Worm (Caenorhabditis elegans) whole organism, young adult: ENCODE data around the gene cdh-9.

Source experiments
- B0019.2 ChIP-seq: fragments of 200-800 bp; sonication (Bioruptor generic); conservative IDR thresholded peaks from 2 replicates; pipeline ENCODE4 v1.3.6; 2022; ENCODE audit warnings: missing genetic modification reagents, missing genetic modification characterization, missing compliant biosample characterization
- C06A6.2 ChIP-seq: fragments of 200-800 bp; sonication (Bioruptor generic); conservative IDR thresholded peaks from 2 replicates; pipeline ENCODE4 v1.3.6; 2022; ENCODE audit warnings: missing genetic modification characterization, missing compliant biosample characterization
- F10E7.11 ChIP-seq: sonication (generic microtip); optimal IDR thresholded peaks from 2 replicates; lab custom pipeline; 2017; ENCODE audit warnings: mild to moderate bottlenecking, missing genetic modification characterization, moderate library complexity, missing compliant biosample characterization
- F52B5.7 ChIP-seq: sonication (generic microtip); optimal IDR thresholded peaks from 2 replicates; lab custom pipeline; 2016; ENCODE audit warnings: mild to moderate bottlenecking, missing genetic modification characterization, missing compliant biosample characterization
- F57A8.1 ChIP-seq: fragments of 200-800 bp; sonication (Bioruptor generic); optimal IDR thresholded peaks from 2 replicates; lab custom pipeline; 2018; ENCODE audit warnings: mild to moderate bottlenecking, missing genetic modification characterization, moderate library complexity, missing compliant biosample characterization
- K11D2.4 ChIP-seq: fragments of 200-800 bp; sonication (Bioruptor generic); IDR thresholded peaks from 2 replicates; pipeline ENCODE4 v1.3.6; 2022; ENCODE audit warnings: missing genetic modification reagents, missing genetic modification characterization, missing compliant biosample characterization
- K12H6.12 ChIP-seq: fragments of 200-800 bp; sonication (Bioruptor generic); optimal IDR thresholded peaks from 2 replicates; lab custom pipeline; 2018; ENCODE audit warnings: mild to moderate bottlenecking, missing genetic modification characterization, missing compliant biosample characterization
- T26A5.8 ChIP-seq: sonication (generic microtip); optimal IDR thresholded peaks from 2 replicates; lab custom pipeline; 2016; ENCODE audit warnings: missing genetic modification characterization, missing compliant biosample characterization
- Y53F4B.3 ChIP-seq: fragments of 200-800 bp; sonication (Bioruptor generic); IDR thresholded peaks from 2 replicates; pipeline ENCODE4 v1.3.6; 2022; ENCODE audit warnings: missing genetic modification reagents, missing genetic modification characterization, missing compliant biosample characterization
- Y53G8AR.9 ChIP-seq: fragments of 200-800 bp; sonication (Bioruptor generic); conservative IDR thresholded peaks from 2 replicates; pipeline ENCODE4 v1.3.6; 2022; ENCODE audit warnings: missing genetic modification reagents, missing genetic modification characterization, missing compliant biosample characterization
- Y56A3A.18 ChIP-seq: fragments of 200-800 bp; sonication (Bioruptor generic); IDR thresholded peaks from 2 replicates; pipeline ENCODE4 v1.3.6; 2022; ENCODE audit warnings: missing genetic modification reagents, missing genetic modification characterization, missing compliant biosample characterization
- aptf-2 ChIP-seq: fragments of 200-800 bp; sonication (Bioruptor generic); conservative IDR thresholded peaks from 2 replicates; pipeline ENCODE4 v1.3.6; 2022; ENCODE audit warnings: missing genetic modification reagents, missing genetic modification characterization, missing compliant biosample characterization
- atf-7 ChIP-seq: sonication (generic microtip); optimal IDR thresholded peaks from 2 replicates; lab custom pipeline; 2017; ENCODE audit warnings: mild to moderate bottlenecking, missing genetic modification characterization, missing compliant biosample characterization
- attf-6 ChIP-seq: fragments of 200-800 bp; sonication (Bioruptor generic); IDR thresholded peaks from 2 replicates; pipeline ENCODE4 v1.3.6; 2022; ENCODE audit warnings: missing genetic modification reagents, missing genetic modification characterization, missing compliant biosample characterization
- bed-1 ChIP-seq: fragments of 200-800 bp; sonication (Bioruptor generic); IDR thresholded peaks from 2 replicates; pipeline ENCODE4 v1.3.6; 2022; ENCODE audit warnings: missing genetic modification reagents, missing genetic modification characterization, missing compliant biosample characterization
- ccch-3 ChIP-seq: fragments of 200-800 bp; sonication (Bioruptor generic); optimal IDR thresholded peaks from 2 replicates; lab custom pipeline; 2018; ENCODE audit warnings: mild to moderate bottlenecking, missing genetic modification characterization, missing compliant biosample characterization
- cebp-2 ChIP-seq: fragments of 200-800 bp; sonication (Bioruptor generic); IDR thresholded peaks from 2 replicates; pipeline ENCODE4 v1.3.6; 2022; ENCODE audit warnings: missing genetic modification characterization, missing compliant biosample characterization
- ceh-40 ChIP-seq: fragments of 200-800 bp; sonication (Bioruptor generic); IDR thresholded peaks from 2 replicates; pipeline ENCODE4 v1.3.6; 2022; ENCODE audit warnings: missing genetic modification characterization, missing compliant biosample characterization
- ceh-91 ChIP-seq: fragments of 200-800 bp; sonication (Bioruptor generic); IDR thresholded peaks from 2 replicates; pipeline ENCODE4 v1.3.6; 2022; ENCODE audit warnings: missing genetic modification reagents, missing genetic modification characterization, missing compliant biosample characterization
- chd-7 ChIP-seq: sonication (generic microtip); optimal IDR thresholded peaks from 2 replicates; lab custom pipeline; 2016; ENCODE audit warnings: mild to moderate bottlenecking, missing genetic modification characterization, moderate library complexity, missing compliant biosample characterization
- die-1 ChIP-seq: sonication (generic microtip); optimal IDR thresholded peaks from 2 replicates; lab custom pipeline; 2016; ENCODE audit warnings: missing genotype, mild to moderate bottlenecking, missing genetic modification characterization, missing compliant biosample characterization
- efl-1 ChIP-seq: fragments of 150-350 bp; optimal IDR thresholded peaks from 2 replicates; lab custom pipeline; 2014; ENCODE audit warnings: missing biosample characterization, missing genetic modification reagents, missing genetic modification characterization
- egl-18 ChIP-seq: fragments of 200-800 bp; sonication (Bioruptor generic); IDR thresholded peaks from 2 replicates; pipeline ENCODE4 v1.3.6; 2022; ENCODE audit warnings: missing genetic modification reagents, missing genetic modification characterization, missing compliant biosample characterization
- egl-44 ChIP-seq: fragments of 200-800 bp; sonication (Bioruptor generic); IDR thresholded peaks from 2 replicates; pipeline ENCODE4 v1.3.6; 2022; ENCODE audit warnings: missing genetic modification reagents, missing genetic modification characterization, missing compliant biosample characterization
- egrh-3 ChIP-seq: fragments of 200-800 bp; sonication (Bioruptor generic); IDR thresholded peaks from 2 replicates; pipeline ENCODE4 v1.3.6; 2022; ENCODE audit warnings: missing genetic modification reagents, missing genetic modification characterization, missing compliant biosample characterization
- ets-4 ChIP-seq: fragments of 200-800 bp; sonication (Bioruptor generic); optimal IDR thresholded peaks from 2 replicates; lab custom pipeline; 2018; ENCODE audit warnings: mild to moderate bottlenecking, missing genetic modification characterization, missing compliant biosample characterization
- fkh-3 ChIP-seq: sonication (generic microtip); optimal IDR thresholded peaks from 2 replicates; lab custom pipeline; 2016; ENCODE audit warnings: mild to moderate bottlenecking, missing genetic modification characterization, missing compliant biosample characterization
- him-1 ChIP-seq: sonication (generic microtip); optimal IDR thresholded peaks from 2 replicates; lab custom pipeline; 2016; ENCODE audit warnings: missing genotype, missing genetic modification reagents, missing genetic modification characterization, missing compliant biosample characterization
- hmg-20 ChIP-seq: fragments of 200-800 bp; sonication (Bioruptor generic); IDR thresholded peaks from 2 replicates; pipeline ENCODE4 v1.3.6; 2022; ENCODE audit warnings: missing genetic modification reagents, missing genetic modification characterization, missing compliant biosample characterization
- hrde-1 ChIP-seq: sonication (generic microtip); optimal IDR thresholded peaks from 2 replicates; lab custom pipeline; 2016; ENCODE audit warnings: missing genetic modification characterization, mild to moderate bottlenecking, missing compliant biosample characterization, moderate library complexity, missing genotype, missing genetic modification reagents, borderline replicate concordance
- let-526 ChIP-seq: fragments of 200-800 bp; sonication (Bioruptor generic); IDR thresholded peaks from 2 replicates; pipeline ENCODE4 v1.3.6; 2022; ENCODE audit warnings: missing genetic modification reagents, missing genetic modification characterization, missing compliant biosample characterization
- lin-35 ChIP-seq, 3 experiments: fragments of 150-350 bp in 2 of 3; sonication (generic microtip) in 1 of 3; optimal IDR thresholded peaks; 2 replicates each; lab custom pipeline; 2014 to 2018; ENCODE audit warnings: missing biosample characterization in 3 of 3, missing genetic modification characterization in 3 of 3, missing genetic modification reagents in 3 of 3
- lir-1 ChIP-seq: fragments of 200-800 bp; sonication (Bioruptor generic); conservative IDR thresholded peaks from 2 replicates; pipeline ENCODE4 v1.3.6; 2022; ENCODE audit warnings: missing genetic modification reagents, missing genetic modification characterization, missing compliant biosample characterization
- nfyb-1 ChIP-seq: fragments of 200-800 bp; sonication (Bioruptor generic); IDR thresholded peaks from 2 replicates; pipeline ENCODE4 v1.3.6; 2022; ENCODE audit warnings: missing genetic modification reagents, missing genetic modification characterization, missing compliant biosample characterization
- nhr-80 ChIP-seq: sonication (generic microtip); optimal IDR thresholded peaks from 2 replicates; lab custom pipeline; 2016; ENCODE audit warnings: missing genetic modification characterization, missing compliant biosample characterization
- nhr-90 ChIP-seq: sonication (generic microtip); optimal IDR thresholded peaks from 2 replicates; lab custom pipeline; 2016; ENCODE audit warnings: missing genotype, mild to moderate bottlenecking, missing genetic modification characterization, missing compliant biosample characterization
- rcor-1 ChIP-seq: fragments of 200-800 bp; sonication (Bioruptor generic); IDR thresholded peaks from 2 replicates; pipeline ENCODE4 v1.3.6; 2022; ENCODE audit warnings: missing genetic modification reagents, missing genetic modification characterization, missing compliant biosample characterization
- rec-8 ChIP-seq, 2 experiments: sonication (generic microtip); optimal IDR thresholded peaks; 2 replicates each; lab custom pipeline; 2016; ENCODE audit warnings: mild to moderate bottlenecking in 2 of 2, missing genetic modification characterization in 2 of 2, missing genetic modification reagents in 2 of 2, missing genotype in 2 of 2, missing biosample characterization in 1 of 2, missing compliant biosample characterization in 1 of 2, moderate library complexity in 1 of 2
- sdz-38 ChIP-seq: sonication (generic microtip); optimal IDR thresholded peaks from 2 replicates; lab custom pipeline; 2016; ENCODE audit warnings: missing genotype, missing genetic modification characterization, missing compliant biosample characterization
- snpc-1.1 ChIP-seq: sonication (generic microtip); optimal IDR thresholded peaks from 2 replicates; lab custom pipeline; 2017; ENCODE audit warnings: missing genetic modification characterization, mild to moderate bottlenecking, missing compliant biosample characterization, antibody characterized with exemption, moderate library complexity, missing genotype, missing genetic modification reagents; ENCODE audit not compliant: insufficient read depth
- snpc-3.4 ChIP-seq: sonication (generic microtip); optimal IDR thresholded peaks from 2 replicates; lab custom pipeline; 2017; ENCODE audit warnings: missing genetic modification characterization, mild to moderate bottlenecking, missing compliant biosample characterization, antibody characterized with exemption, moderate library complexity, missing genotype, missing genetic modification reagents
- tbp1 ChIP-seq: fragments of 200-800 bp; sonication (Bioruptor generic); optimal IDR thresholded peaks from 2 replicates; lab custom pipeline; 2018; ENCODE audit warnings: mild to moderate bottlenecking, missing genetic modification characterization, missing compliant biosample characterization
- tbx-9 ChIP-seq: sonication (generic microtip); optimal IDR thresholded peaks from 2 replicates; lab custom pipeline; 2016; ENCODE audit warnings: borderline replicate concordance, missing genetic modification characterization, inconsistent platforms, missing compliant biosample characterization
- unc-130 ChIP-seq: sonication (generic microtip); optimal IDR thresholded peaks from 2 replicates; lab custom pipeline; 2016; ENCODE audit warnings: missing genetic modification reagents, missing genetic modification characterization, missing compliant biosample characterization
- xnd-1 ChIP-seq: sonication (generic microtip); optimal IDR thresholded peaks from 2 replicates; lab custom pipeline; 2016; ENCODE audit warnings: missing genotype, missing genetic modification reagents, missing genetic modification characterization, missing compliant biosample characterization
- zim-3 ChIP-seq: sonication (generic microtip); optimal IDR thresholded peaks from 2 replicates; lab custom pipeline; 2017; ENCODE audit warnings: mild to moderate bottlenecking, missing genetic modification characterization, moderate library complexity, missing compliant biosample characterization
- ztf-22 ChIP-seq: fragments of 200-800 bp; sonication (Bioruptor generic); optimal IDR thresholded peaks from 2 replicates; lab custom pipeline; 2018; ENCODE audit warnings: mild to moderate bottlenecking, missing genetic modification characterization, moderate library complexity, missing compliant biosample characterization
- ztf-26 ChIP-seq: sonication (generic microtip); optimal IDR thresholded peaks from 2 replicates; lab custom pipeline; 2017; ENCODE audit warnings: missing genetic modification characterization, missing compliant biosample characterization

cdh-9 gene

DNA sequence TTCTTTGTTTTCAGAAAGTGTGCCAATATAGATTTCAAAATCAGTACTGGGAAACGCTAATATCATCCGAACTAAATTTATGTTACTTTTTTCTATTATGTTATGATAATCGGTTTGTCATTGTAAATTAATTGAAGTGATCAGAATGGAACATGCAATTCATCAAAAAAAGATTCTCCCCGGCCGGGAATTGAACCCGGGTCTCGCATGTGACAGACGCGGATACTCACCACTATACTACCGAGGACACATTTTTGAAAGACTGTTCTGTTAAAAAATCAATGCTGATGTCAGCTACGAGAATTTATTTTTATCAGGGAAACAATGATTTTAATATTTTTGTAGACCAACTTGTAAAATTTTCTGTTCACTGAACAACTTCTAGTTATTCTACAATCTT is 24.1 kb downstream of the cdh-9 start (continued):
- TF ChIP-seq tbx-9 (no peak), chd-7 (tag; lab: Kevin White, UChicago) (peak; percentile 32), fkh-3 (no peak), tbp1 (peak; percentile 89), B0019.2 (GFP tag; lab: Robert Waterston, UW) (no peak), K11D2.4 (no peak), C06A6.2 (GFP tag; lab: Robert Waterston, UW) (no peak), sdz-38 (tag; lab: Kevin White, UChicago) (no peak), die-1 (tag; lab: Kevin White, UChicago) (peak; percentile 87), cebp-2 (0 out of 2 replicates have a peak, but pooled peaks have one; percentile 74), F57A8.1 (GFP tag; lab: Kevin White, UChicago) (no peak), rcor-1 (GFP tag; lab: Robert Waterston, UW) (peak; percentile 39; the same call in 1 of the 2 replicates), atf-7 (tag; lab: Kevin White, UChicago) (no peak), nhr-90 (tag; lab: Kevin White, UChicago) (peak; percentile 70), K12H6.12 (tag; lab: Kevin White, UChicago) (no peak), ztf-22 (GFP tag; lab: Kevin White, UChicago) (no peak), Y53F4B.3 (GFP tag; lab: Robert Waterston, UW) (no peak), him-1 (tag; lab: Kevin White, UChicago) (peak; percentile 45), lir-1 (GFP tag; lab: Robert Waterston, UW) (no peak), F10E7.11 (tag; lab: Kevin White, UChicago) (no peak), ccch-3 (GFP tag; lab: Kevin White, UChicago) (no peak), Y56A3A.18 (GFP tag; lab: Robert Waterston, UW) (no peak; the same call in 1 of the 2 replicates), rec-8 (tag; optimal IDR thresholded peaks at IDR 0.05; lab: Kevin White, UChicago) (peak; percentile 66 to 81), unc-130 (GFP tag; lab: Kevin White, UChicago) (peak; percentile 45), aptf-2 (GFP tag; lab: Robert Waterston, UW) (no peak), lin-35 (GFP tag; optimal IDR thresholded peaks at IDR 0.05; lab: Kevin White, UChicago) (no peak), hmg-20 (no peak), snpc-3.4 (peak; percentile 61), bed-1 (no peak), F52B5.7 (tag; lab: Kevin White, UChicago) (peak; percentile 33), ceh-40 (0 out of 2 replicates have a peak, but pooled peaks have one; percentile 74), nhr-80 (peak; percentile 28), Y53G8AR.9 (no peak), ets-4 (GFP tag; lab: Kevin White, UChicago) (no peak), egl-18 (GFP tag; lab: Robert Waterston, UW) (no peak), ztf-26 (tag; lab: Kevin White, UChicago) (peak; percentile 34), attf-6 (GFP tag; lab: Robert Waterston, UW) (0 out of 2 replicates have a peak, but pooled peaks have one; percentile 22), xnd-1 (tag; lab: Kevin White, UChicago) (no peak), zim-3 (tag; lab: Kevin White, UChicago) (peak; percentile 48), ceh-91 (no peak), T26A5.8 (tag; lab: Kevin White, UChicago) (peak; percentile 24), egrh-3 (GFP tag; lab: Robert Waterston, UW) (no peak), egl-44 (GFP tag; lab: Robert Waterston, UW) (peak; percentile 65; the same call in 1 of the 2 replicates), hrde-1 (tag; lab: Kevin White, UChicago) (peak; percentile 62), efl-1 (no peak), snpc-1.1 (tag; lab: Kevin White, UChicago) (peak; percentile 52), let-526 (GFP tag; lab: Robert Waterston, UW) (no peak), nfyb-1 (peak; percentile 74; the same call in 1 of the 2 replicates)
